Fruit fly (Drosophila melanogaster) whole organism, adult: ENCODE results near the gene ND-24.

Source experiments
- CG14711 ChIP-seq: fragments of 200-800 bp; sonication (Bioruptor generic); optimal IDR thresholded peaks from 2 replicates; lab custom pipeline; 2018; ENCODE audit warnings: missing biosample characterization, mild to moderate bottlenecking, missing genetic modification characterization, moderate library complexity
- CG33017 ChIP-seq: fragments of 200-800 bp; sonication (Bioruptor generic); optimal IDR thresholded peaks from 2 replicates; lab custom pipeline; 2018; ENCODE audit warnings: missing biosample characterization, mild to moderate bottlenecking, missing genetic modification characterization, moderate library complexity
- Clk ChIP-seq: fragments of 200-800 bp; sonication (Bioruptor generic); optimal IDR thresholded peaks from 2 replicates; lab custom pipeline; 2017; ENCODE audit warnings: missing biosample characterization, missing genetic modification characterization

DNA sequence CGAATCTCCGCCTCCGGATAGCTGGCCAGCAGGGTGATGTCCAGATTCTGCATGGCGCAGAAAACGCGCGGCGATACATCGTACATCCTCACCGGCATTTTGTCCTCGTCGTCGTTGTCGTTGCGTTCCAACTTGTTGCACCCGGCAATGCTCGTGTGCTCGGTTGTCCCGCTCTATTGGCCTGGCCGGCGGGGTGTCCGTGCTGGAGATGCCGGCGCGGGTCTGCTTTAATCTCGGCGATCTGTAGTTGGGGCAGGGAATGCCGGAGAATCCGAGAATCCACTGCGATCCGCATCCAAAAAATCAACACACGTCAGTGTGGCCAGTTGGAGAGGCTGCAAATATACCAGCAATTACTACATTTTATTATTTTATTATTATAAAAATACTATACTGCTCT lies 24.6 kb downstream of the ND-24 start, which contains the start of gene IntS2:
- TF ChIP-seq Clk (GFP tag; lab: Kevin White, UChicago), result no peak
- no peak for TF ChIP-seq CG33017 (tag; lab: Kevin White, UChicago)
- no peak for TF ChIP-seq CG14711
